Worm (Caenorhabditis elegans) whole organism, L2 larva: ENCODE results near the gene dac-1.

Experiments used
- crh-2 ChIP-seq: sonication (generic microtip); optimal IDR thresholded peaks from 2 replicates; lab custom pipeline; 2017; ENCODE audit warnings: missing biosample characterization, missing genetic modification characterization
- egl-27 ChIP-seq: sonication (generic microtip); optimal IDR thresholded peaks from 3 replicates; lab custom pipeline; 2017; ENCODE audit warnings: missing biosample characterization, missing genetic modification reagents, missing genetic modification characterization
- elt-1 ChIP-seq: fragments of 150-350 bp; optimal IDR thresholded peaks from 2 replicates; lab custom pipeline; 2014; ENCODE audit warnings: missing biosample characterization, missing genetic modification characterization
- fos-1 ChIP-seq: fragments of 150-350 bp; optimal IDR thresholded peaks from 2 replicates; lab custom pipeline; 2014; ENCODE audit warnings: missing biosample characterization, missing genetic modification characterization
- gmeb-1 ChIP-seq: fragments of 150-350 bp; optimal IDR thresholded peaks from 2 replicates; lab custom pipeline; 2014; ENCODE audit warnings: missing biosample characterization, missing genetic modification characterization
- lin-13 ChIP-seq: fragments of 150-350 bp; optimal IDR thresholded peaks from 2 replicates; lab custom pipeline; 2014; ENCODE audit warnings: missing biosample characterization, missing genetic modification reagents, missing genetic modification characterization
- mbf-1 ChIP-seq: sonication (generic microtip); optimal IDR thresholded peaks from 2 replicates; lab custom pipeline; 2017; ENCODE audit warnings: missing biosample characterization, missing genetic modification characterization
- nhr-11 ChIP-seq: fragments of 150-350 bp; optimal IDR thresholded peaks from 2 replicates; lab custom pipeline; 2014; ENCODE audit warnings: missing biosample characterization, missing genetic modification characterization
- nhr-237 ChIP-seq: fragments of 150-350 bp; optimal IDR thresholded peaks from 2 replicates; lab custom pipeline; 2014; ENCODE audit warnings: missing biosample characterization, missing genetic modification characterization
- nhr-6 ChIP-seq: fragments of 150-350 bp; optimal IDR thresholded peaks from 2 replicates; lab custom pipeline; 2014; ENCODE audit warnings: missing biosample characterization, missing genetic modification characterization
- peb-1 ChIP-seq: fragments of 150-350 bp; optimal IDR thresholded peaks from 2 replicates; lab custom pipeline; 2014; ENCODE audit warnings: missing biosample characterization, missing genetic modification characterization
- sem-4 ChIP-seq: fragments of 150-350 bp; optimal IDR thresholded peaks from 2 replicates; lab custom pipeline; 2014; ENCODE audit warnings: missing biosample characterization, missing genetic modification reagents, missing genetic modification characterization
- sma-3 ChIP-seq: sonication (generic microtip); optimal IDR thresholded peaks from 2 replicates; lab custom pipeline; 2016; ENCODE audit warnings: missing genetic modification reagents, missing genetic modification characterization, missing compliant biosample characterization
- snpc-4 ChIP-seq: fragments of 150-350 bp; optimal IDR thresholded peaks from 2 replicates; lab custom pipeline; 2014; ENCODE audit warnings: missing biosample characterization, missing genetic modification characterization
- zag-1 ChIP-seq: fragments of 150-350 bp; optimal IDR thresholded peaks from 2 replicates; lab custom pipeline; 2014; ENCODE audit warnings: missing biosample characterization, missing genetic modification characterization

Gene dac-1

ce11 chrIII:869869-870268 is 53.9 kb downstream of the dac-1 start, which contains the start of gene T24C4.2:
Gene T24C4.2, minus strand, starts transcription at chrIII:869969.
- TF ChIP-seq nhr-237, result no peak
- no peak for TF ChIP-seq fos-1 (tag; lab: Kevin White, UChicago)
- TF ChIP-seq lin-13 (GFP tag; lab: Kevin White, UChicago), result no peak
- TF ChIP-seq nhr-6, result no peak
- no peak for TF ChIP-seq gmeb-1 (tag; lab: Kevin White, UChicago)
- no peak for TF ChIP-seq crh-2 (tag; lab: Kevin White, UChicago)
- no peak for TF ChIP-seq egl-27 (tag; lab: Kevin White, UChicago)
- TF ChIP-seq peb-1 (tag; lab: Kevin White, UChicago), result no peak
- TF ChIP-seq zag-1 (tag; lab: Kevin White, UChicago), result no peak
- no peak for TF ChIP-seq mbf-1
- no peak for TF ChIP-seq nhr-11 (tag; lab: Kevin White, UChicago)
- no peak for TF ChIP-seq snpc-4 (tag; lab: Kevin White, UChicago)
- no peak for TF ChIP-seq sem-4

DNA sequence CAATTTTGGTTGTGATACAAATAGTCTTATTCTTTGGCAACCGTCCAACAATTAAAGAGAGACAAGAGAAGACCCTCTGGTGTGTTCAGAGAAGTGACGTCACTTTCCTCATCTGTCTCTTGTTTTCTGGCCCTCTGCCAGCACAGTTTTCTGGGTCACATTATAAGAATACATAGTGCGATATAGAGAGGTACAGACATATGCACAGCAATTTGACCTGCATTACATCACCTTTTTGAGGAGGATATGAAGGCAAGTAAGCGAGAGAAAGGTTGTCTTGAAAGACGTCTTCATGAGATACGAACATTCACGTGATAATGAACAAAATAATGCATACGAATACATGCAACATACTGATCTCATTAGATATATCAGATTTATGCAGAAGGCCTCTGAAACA is 54.6 kb downstream of the dac-1 start:
- TF ChIP-seq elt-1, result no peak
- TF ChIP-seq peb-1 (tag; lab: Kevin White, UChicago), result no peak
- TF ChIP-seq sma-3 (GFP tag; lab: Kevin White, UChicago), result no peak
- TF ChIP-seq gmeb-1 (tag; lab: Kevin White, UChicago), result no peak
